Fruit fly (Drosophila melanogaster) S2 (cell line): ENCODE data around the gene C3G.

Experiments
- CG8478 ChIP-seq: fragments of >200 bp; optimal IDR thresholded peaks from 2 replicates; lab custom pipeline; 2018
- CTCF ChIP-seq, 2 experiments: fragments of >200 bp; optimal IDR thresholded peaks; 2 replicates each; lab custom pipeline; 2018

C3G gene

DNA sequence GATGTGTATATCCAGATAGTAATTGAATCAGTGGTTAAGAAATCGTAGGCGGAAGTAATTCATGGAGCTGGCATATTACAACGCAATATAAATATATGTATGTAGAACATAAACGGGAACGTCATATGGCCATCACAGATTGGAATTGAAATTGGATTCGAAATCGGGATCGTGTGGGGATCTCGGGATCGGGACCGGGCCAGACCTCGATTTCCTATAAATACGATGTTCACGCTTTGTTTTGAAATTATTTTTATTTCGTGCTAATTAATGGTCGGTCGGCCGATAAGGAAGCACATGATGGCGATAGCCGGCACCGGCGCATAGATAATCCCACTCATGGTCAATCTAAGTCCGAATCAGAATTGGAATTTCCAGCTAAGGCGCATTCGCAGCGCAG lies 27.1 kb downstream of the C3G start:
- TF ChIP-seq CG8478 (lab: Kevin White, UChicago) (no peak), CTCF (optimal IDR thresholded peaks at IDR 0.05; lab: Kevin White, UChicago) (no peak)

DNA sequence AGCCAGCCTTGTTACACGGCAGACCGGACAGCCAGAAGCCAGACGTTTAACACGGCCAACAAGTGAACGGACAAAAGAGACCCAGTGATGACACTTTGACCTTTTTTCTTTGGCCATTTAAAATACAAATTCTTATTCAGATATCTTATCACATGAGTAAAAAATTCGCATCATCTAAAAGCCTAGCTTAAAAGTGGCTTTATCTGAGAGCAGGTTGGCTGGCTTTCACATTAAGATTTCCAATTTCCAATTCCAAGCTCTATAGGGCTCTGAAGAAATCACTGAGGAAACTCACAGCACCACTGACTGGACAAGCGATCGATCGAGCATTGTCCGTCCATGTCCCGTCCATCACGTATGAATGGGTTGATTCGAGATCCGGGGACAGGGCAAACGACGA lies 27.8 kb downstream of the C3G start:
- no peak for TF ChIP-seq CTCF (optimal IDR thresholded peaks at IDR 0.05; lab: Kevin White, UChicago)
- no peak for TF ChIP-seq CG8478 (lab: Kevin White, UChicago)

DNA sequence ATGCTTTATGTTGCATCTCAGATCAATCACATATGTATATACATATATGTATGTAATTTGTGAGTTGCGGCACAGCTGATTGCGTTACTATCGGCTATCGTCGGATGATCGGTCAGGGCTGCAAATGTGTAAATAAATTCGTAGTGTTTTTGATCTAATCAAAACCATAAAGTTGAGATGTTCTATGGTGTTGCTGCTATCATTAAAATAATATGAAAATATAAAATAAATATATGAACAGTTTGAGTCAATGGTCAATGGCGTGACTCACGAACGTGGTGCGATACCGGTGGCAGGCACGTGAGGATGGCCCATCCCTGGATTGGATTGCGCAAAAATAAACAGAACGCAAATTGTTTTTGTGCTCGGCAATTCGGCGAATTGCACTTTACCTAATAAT lies 32.5 kb downstream of the C3G start, which contains the start of gene Coq7:
Gene Coq7, plus strand, starts transcription at position 302 of the 400 bp plus-strand sequence.
- TF ChIP-seq CTCF (optimal IDR thresholded peaks at IDR 0.05; lab: Kevin White, UChicago) (no peak), CG8478 (lab: Kevin White, UChicago) (no peak)

DNA sequence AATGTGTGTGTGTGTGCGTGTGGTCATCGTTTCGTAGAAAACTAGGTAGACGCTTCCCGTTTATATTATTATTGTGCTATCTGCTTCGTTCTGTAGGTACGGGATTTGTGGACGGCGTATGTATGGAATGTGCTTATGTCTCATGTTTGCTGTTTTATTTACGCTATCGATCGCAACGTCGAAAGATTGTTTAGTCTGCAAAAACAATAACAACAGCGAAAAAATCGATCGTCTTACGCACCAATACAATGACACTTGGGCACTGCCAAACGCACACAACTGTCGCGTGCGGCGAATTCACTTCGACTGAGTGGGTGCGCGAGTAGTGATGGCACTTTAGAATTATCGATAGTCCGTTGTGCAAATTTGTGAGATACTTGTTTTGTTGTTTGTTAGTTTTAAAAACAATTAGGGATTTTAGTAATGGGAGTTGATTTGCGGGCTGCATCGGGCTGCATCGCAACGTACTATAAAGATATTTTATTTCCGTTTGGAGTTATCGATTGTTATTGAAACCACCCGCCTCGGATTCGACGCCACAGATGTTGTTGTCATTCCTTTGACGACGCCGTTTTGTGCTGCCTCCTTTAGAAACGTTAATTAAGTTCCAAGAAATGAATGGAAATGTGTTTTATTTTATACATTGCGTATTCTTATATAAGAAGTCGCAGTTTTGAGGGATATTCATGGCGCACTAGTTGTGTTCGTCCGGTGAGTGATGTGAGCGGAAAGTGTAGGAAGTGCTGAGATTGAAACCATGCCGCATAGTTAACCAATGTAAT lies 44.0 kb downstream of the C3G start:
- no peak for TF ChIP-seq CTCF (optimal IDR thresholded peaks at IDR 0.05; lab: Kevin White, UChicago)
- no peak for TF ChIP-seq CG8478 (lab: Kevin White, UChicago)

DNA sequence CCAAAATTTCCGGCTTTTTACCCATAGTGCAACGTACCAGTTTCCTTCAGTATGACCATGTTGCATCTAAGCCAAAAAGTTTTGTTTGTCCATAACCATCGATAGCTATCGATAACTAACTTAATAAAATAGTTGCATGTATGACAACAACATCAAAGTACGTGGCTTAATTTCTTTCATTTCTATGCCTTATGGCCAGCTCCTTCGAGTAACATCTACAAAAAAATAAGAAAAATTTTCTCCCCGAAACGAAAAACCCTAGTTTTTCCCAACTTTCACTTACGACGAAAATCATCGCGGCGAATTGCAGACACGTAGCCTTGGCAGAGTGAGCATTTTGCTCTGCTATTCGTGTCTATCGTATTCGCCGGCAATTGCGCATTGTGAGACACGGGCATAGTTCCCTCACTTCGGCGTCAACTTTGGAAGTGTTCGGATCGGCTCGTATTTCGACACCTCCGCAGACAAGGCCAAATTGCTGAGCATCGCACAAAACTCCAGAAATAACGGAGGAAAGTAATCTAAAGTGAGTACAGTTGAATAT lies 47.1 kb downstream of the C3G start, which contains the start of gene sov:
Gene sov, plus strand, starts transcription at position 148 of the 544 bp plus-strand sequence.
- no peak for TF ChIP-seq CG8478 (lab: Kevin White, UChicago)
- TF ChIP-seq CTCF (optimal IDR thresholded peaks at IDR 0.05; lab: Kevin White, UChicago) = no peak

DNA sequence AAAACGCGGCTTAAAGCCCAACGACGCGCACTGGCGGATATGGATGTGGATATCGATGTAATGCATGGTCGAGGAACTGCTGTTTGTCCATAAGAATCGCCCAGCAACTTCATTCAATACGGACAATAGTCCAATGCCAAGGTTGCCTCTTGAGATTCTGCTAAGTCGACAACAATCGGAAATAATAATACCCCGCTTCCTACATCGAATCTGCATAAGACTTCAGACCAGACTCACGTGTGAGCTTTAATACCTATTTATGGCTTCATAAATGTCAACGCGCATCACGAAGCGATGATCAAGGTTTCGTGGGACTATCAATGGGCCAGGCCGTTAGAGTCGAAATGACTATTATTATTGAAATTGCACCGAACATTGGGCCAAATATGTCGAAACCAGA lies 51.4 kb downstream of the C3G start:
- TF ChIP-seq CTCF (optimal IDR thresholded peaks at IDR 0.05; lab: Kevin White, UChicago) (no peak), CG8478 (lab: Kevin White, UChicago) (no peak)

DNA sequence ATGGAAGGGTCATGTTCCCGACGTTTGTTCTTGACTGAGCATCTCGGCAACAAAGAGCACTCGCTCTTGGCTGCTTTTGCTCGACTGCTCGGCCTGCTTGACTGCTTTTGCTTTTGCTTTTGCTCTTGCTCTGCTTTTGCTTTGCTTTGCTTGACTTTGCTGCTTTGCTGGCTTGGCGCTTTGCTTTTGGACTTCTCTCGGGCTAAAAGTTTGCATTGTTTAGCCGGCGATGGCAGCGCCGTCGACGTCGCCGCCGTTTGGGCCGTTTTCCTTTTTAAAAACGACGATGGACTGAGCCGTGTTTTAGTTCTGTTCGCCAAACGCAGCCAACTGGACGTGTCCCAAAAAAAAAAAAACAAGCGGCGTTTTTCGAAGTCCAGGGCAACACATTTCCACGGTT lies 56.1 kb downstream of the C3G start, which contains the start of gene CG14439:
Gene CG14439, plus strand, starts transcription at position 301 of the 400 bp plus-strand sequence.
- TF ChIP-seq CTCF (optimal IDR thresholded peaks at IDR 0.05; lab: Kevin White, UChicago) (no peak), CG8478 (lab: Kevin White, UChicago) (no peak)

DNA sequence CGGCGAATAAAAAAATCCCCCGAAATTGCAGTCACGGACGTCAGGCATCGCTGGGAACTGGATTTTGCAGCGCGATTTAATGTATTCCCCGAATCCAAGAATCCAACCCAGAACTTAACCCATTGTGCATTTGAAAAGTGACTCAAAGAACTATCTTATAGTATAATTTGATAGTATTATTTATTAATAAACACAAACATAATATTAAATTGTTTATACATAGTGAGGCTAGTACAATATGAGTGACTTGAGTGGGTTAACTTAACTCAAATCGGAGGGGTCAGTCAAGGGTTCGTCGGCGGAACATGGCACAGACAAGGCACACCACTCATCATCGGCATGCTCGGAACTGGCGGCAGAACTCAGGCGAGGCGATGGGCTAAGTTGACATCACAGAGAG lies 57.2 kb downstream of the C3G start:
- TF ChIP-seq CG8478 (lab: Kevin White, UChicago) (no peak), CTCF (optimal IDR thresholded peaks at IDR 0.05; lab: Kevin White, UChicago) (no peak)

DNA sequence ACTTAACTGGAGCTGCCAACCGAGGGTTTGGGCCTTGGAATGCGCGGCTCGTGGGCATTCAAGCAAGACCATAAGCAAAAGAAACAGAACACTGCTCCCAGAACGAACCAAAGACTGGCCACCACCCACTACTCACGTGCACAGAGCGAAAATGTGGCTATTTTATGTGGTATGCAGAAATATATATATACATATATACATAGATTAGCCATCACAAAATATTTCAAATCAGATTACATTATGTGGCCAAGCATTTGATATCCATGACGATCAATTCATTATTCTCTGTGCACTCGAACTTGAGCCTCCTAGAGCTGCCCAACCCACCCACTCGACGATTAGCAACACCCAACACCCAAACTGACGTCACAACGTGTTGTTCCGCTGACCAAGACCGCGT lies 57.8 kb downstream of the C3G start:
- TF ChIP-seq CG8478 (lab: Kevin White, UChicago) = no peak

DNA sequence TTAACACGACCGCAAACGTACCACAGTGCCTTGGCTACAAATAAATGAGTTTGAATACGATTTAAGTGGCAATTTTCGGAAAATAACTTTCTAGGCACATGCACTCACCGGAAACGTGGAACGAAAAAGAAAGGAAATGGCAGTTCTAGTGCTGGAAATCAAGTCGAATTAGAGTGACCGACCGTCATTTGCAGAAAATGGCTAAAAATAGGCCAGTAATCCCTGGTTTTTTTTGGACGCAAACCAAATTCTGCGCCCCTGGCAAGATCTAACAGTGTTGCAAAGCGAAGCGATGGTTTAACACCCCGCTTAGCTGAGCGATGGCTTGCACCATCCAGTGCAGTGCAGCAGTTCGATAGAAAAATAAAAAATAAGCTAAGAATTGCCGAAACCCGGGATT lies 59.3 kb downstream of the C3G start, which contains the start of gene RpL17:
Gene RpL17, minus strand, starts transcription at position 151 of the 400 bp plus-strand sequence.
- TF ChIP-seq CTCF (optimal IDR thresholded peaks at IDR 0.05; lab: Kevin White, UChicago) = peak; percentile 67 to 69
- TF ChIP-seq CG8478 (lab: Kevin White, UChicago) = no peak

DNA sequence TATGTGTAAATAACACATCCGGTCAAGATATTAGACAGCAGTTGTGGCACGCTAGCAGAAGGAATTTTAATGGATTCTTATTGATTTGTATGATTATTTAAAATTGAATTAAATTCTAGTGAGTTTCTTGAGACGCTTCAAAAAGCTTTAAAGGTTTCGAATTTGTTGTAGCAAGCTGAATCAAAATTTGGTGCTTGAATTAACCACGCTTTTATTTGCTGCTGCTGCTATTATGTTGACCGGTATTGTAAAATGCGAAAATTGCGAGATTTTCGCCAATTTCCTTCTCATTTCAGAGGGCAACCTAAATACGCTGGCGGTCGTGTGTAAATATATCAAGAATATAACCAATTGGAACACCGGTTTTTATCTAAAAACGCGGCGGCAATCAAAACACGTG lies 60.2 kb downstream of the C3G start:
- TF ChIP-seq CTCF (optimal IDR thresholded peaks at IDR 0.05; lab: Kevin White, UChicago) (no peak), CG8478 (lab: Kevin White, UChicago) (no peak)

DNA sequence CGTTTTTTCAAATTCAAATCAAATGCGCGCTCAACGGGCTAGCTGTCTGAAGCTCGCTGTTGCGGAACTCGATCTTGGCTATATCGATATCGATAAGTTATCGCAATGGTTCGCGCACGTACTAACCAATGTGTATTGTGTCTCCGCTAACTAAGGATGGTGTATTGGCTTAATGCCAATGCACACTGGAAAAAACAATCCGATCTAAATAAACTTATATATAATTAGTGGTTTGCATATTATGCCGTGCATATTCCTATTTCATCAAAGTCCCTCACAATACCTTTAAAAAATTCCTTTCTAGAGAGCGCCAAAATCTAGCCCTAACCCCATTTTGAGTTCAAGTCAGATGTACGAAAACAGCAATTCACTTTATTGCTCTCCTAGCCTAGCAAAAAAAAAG lies 62.2 kb downstream of the C3G start:
- TF ChIP-seq CTCF (optimal IDR thresholded peaks at IDR 0.05; lab: Kevin White, UChicago) (peak; percentile 65 to 70), CG8478 (lab: Kevin White, UChicago) (no peak)

DNA sequence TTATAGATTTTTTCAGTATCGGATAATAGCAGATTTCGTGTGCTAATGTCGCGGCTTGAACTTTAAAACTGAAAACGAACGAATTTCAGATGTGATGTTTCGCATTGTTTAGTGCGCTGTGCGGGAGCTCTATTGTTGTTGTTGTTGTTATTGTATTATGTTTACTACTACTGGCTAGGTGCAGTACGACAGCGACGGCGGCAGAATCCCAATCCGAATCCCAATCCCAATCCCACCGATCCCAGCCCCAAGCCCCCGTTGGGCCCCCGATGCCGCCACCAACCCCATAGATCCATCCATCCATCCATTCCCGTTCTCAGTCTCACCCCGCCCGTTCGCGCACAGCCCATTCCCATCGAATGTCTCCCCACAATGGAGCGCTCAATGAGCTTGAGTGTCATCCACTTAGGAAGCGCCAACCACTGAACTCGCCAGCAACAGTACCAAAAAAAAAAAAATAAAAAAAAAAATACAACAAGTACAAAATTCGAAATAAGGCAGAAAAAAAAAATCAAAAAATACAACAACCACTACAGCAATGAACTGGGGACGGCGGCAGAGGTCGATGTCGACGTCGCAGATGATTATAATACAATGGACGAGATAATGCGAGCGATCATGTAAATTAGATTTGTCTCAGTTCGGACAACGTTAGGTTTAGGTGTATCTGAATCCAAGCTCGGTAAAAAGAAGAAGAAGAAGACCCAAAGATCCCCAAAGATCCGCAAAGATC lies 63.3 kb downstream of the C3G start, which contains the start of gene CG3168:
Gene CG3168, minus strand, starts transcription at position 51 of the 733 bp plus-strand sequence.
- TF ChIP-seq CG8478 (lab: Kevin White, UChicago) (no peak), CTCF (optimal IDR thresholded peaks at IDR 0.05; lab: Kevin White, UChicago) (no peak)

DNA sequence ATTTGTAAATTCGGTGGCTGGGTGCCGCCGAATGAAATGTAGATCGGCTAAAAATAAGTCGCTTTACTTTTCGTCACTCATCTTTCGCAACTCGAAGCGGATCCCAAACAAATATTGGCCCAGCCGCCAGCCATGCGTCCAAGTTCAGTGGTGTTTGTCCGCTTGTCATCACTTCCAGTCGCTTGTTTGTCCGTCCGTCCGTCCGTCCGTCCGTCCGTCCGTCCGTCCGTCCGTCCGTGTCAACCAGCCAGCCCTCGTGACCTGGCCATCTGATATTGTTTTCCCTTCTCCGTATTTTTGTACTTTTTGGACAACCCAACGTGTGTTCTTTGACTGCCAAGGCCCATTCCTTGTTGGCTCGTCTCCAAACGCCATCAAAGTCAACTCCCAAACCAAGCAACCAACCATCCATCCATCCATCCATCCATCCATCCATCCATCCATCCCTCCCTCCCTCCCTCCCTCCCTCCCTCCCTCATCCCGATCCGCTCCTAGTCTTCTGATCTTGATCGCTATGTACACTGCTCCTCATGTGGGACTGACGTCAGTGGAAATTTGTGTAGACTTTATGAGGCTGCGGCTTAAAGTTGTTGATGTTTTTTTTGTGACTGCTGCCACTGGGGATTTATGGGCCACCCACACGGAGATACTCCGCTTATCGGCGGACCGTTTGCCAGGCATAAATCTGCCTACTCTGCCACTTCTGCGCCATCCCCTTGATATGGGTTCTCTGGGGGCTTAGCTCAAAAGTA lies 69.9 kb downstream of the C3G start:
- TF ChIP-seq CTCF (optimal IDR thresholded peaks at IDR 0.05; lab: Kevin White, UChicago) (no peak), CG8478 (lab: Kevin White, UChicago) (no peak)
